In the genomic region with DNA sequence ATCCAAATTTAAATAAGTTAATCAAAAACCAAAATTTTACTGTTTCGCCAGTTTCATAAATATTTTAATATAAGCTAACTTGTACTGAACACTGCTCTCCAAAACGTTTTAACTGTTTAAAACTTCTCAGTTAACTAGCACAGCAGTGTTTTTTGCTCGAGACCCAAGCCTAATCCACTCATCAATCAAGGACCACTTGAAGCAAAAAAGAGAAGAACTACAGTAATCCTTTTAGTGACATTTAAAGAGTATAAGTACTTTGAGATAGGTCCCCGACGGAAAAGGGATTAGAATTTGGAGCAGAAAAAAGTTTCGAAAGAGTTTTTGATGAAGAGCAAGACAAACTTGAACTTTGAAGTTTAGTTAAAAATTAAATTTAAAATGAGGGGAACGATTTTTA, we compare ENCODE assay signal across 2 worm cellular contexts.
A peak's percentile ranks its signal among the peaks of the same experiment; 100 is the strongest.
TF ChIP-seq lines count a peak whose summit lies in the region.

No protein-coding gene starts in this region.

TF ChIP-seq in whole organism, L4 larva, 104 proteins besides CTCF, POLR2A, EP300 and RAD21:
- TF ChIP-seq jun-1 (tag; optimal IDR thresholded peaks at IDR 0.05; lab: Kevin White, UChicago) (no peak), F10B5.3 (tag; optimal IDR thresholded peaks at IDR 0.05; lab: Kevin White, UChicago) (no peak), nhr-41 (GFP tag; IDR thresholded peaks at IDR 0.05; lab: Robert Waterston, UW) (no peak), mdt-29 (GFP tag; IDR thresholded peaks at IDR 0.05; lab: Robert Waterston, UW) (no peak), lin-15B (tag; optimal IDR thresholded peaks at IDR 0.05; lab: Kevin White, UChicago) (no peak), lsy-2 (tag; optimal IDR thresholded peaks at IDR 0.05; lab: Kevin White, UChicago) (peak in 1 of 2 experiments; percentile 54), ceh-20 (GFP tag; IDR thresholded peaks at IDR 0.05; lab: Robert Waterston, UW) (peak; percentile 62; the same call in 1 of the 2 replicates)

TF ChIP-seq in whole organism, young adult, 124 proteins besides CTCF, POLR2A, EP300 and RAD21:
- TF ChIP-seq hmg-20 (GFP tag; IDR thresholded peaks at IDR 0.05; lab: Robert Waterston, UW) (no peak), lin-35 (GFP tag; optimal IDR thresholded peaks at IDR 0.05; lab: Kevin White, UChicago) (no peak), sea-2 (GFP tag; IDR thresholded peaks at IDR 0.05; lab: Robert Waterston, UW) (no peak), ceh-27 (GFP tag; optimal IDR thresholded peaks at IDR 0.05; lab: Kevin White, UChicago) (peak; percentile 71), K12H6.12 (tag; optimal IDR thresholded peaks at IDR 0.05; lab: Kevin White, UChicago) (no peak), madf-10 (tag; optimal IDR thresholded peaks at IDR 0.05; lab: Kevin White, UChicago) (no peak), ZK185.1 (tag; optimal IDR thresholded peaks at IDR 0.05; lab: Kevin White, UChicago; ENCODE audit: poor library complexity, severe bottlenecking) (no peak)
